Fruit fly (Drosophila melanogaster) S2 (cell line): ENCODE measurements around the gene CG15576.

Experiments used
- CG8478 ChIP-seq: fragments of >200 bp; optimal IDR thresholded peaks from 2 replicates; lab custom pipeline; 2018
- CTCF ChIP-seq, 2 experiments: fragments of >200 bp; optimal IDR thresholded peaks; 2 replicates each; lab custom pipeline; 2018

dm6 chrX:4225020-4225419 lies 27.6 kb downstream of the CG15576 start:
- TF ChIP-seq CG8478 (lab: Kevin White, UChicago) (no peak), CTCF (optimal IDR thresholded peaks at IDR 0.05; lab: Kevin White, UChicago) (no peak)
